Worm (Caenorhabditis elegans) whole organism, mixed stage, embryonic: ENCODE data around the gene Y61A9LA.4.
A peak's percentile ranks its signal among the peaks of the same experiment; 100 is the strongest.
"Not testable (repeated sequence)": the region's sequence is repeated elsewhere in the genome, so short reads cannot be mapped to it uniquely, and the experiment has no call there.

Experiments used
- M03D4.4 ChIP-seq: sonication (generic microtip); optimal IDR thresholded peaks from 2 replicates; lab custom pipeline; 2017; ENCODE audit warnings: mild to moderate bottlenecking, missing genetic modification characterization, missing compliant biosample characterization
- bed-3 ChIP-seq: fragments of 200-800 bp; sonication (Bioruptor generic); optimal IDR thresholded peaks from 3 replicates; lab custom pipeline; 2018; ENCODE audit warnings: mild to moderate bottlenecking, missing genetic modification characterization, moderate library complexity, missing compliant biosample characterization
- blmp-1 ChIP-seq: fragments of 150-350 bp; optimal IDR thresholded peaks from 2 replicates; lab custom pipeline; 2014; ENCODE audit warnings: missing biosample characterization, missing genetic modification characterization
- ceh-39 ChIP-seq: fragments of 150-350 bp; optimal IDR thresholded peaks from 2 replicates; lab custom pipeline; 2014; ENCODE audit warnings: missing biosample characterization, missing genetic modification characterization
- cnd-1 ChIP-seq: fragments of 200-800 bp; sonication (Bioruptor generic); optimal IDR thresholded peaks from 2 replicates; lab custom pipeline; 2018; ENCODE audit warnings: mild to moderate bottlenecking, missing genetic modification characterization, missing compliant biosample characterization
- drap-1 ChIP-seq: fragments of 200-800 bp; sonication (Bioruptor generic); optimal IDR thresholded peaks from 3 replicates; lab custom pipeline; 2018; ENCODE audit warnings: mild to moderate bottlenecking, missing genetic modification characterization, missing compliant biosample characterization
- elt-1 ChIP-seq: sonication (generic microtip); optimal IDR thresholded peaks from 2 replicates; lab custom pipeline; 2017; ENCODE audit warnings: missing genetic modification characterization, mild to moderate bottlenecking, missing compliant biosample characterization, antibody characterized with exemption, moderate library complexity, borderline replicate concordance; ENCODE audit not compliant: insufficient read depth
- elt-3 ChIP-seq: fragments of 150-350 bp; optimal IDR thresholded peaks from 2 replicates; lab custom pipeline; 2014; ENCODE audit warnings: missing biosample characterization, missing genetic modification characterization
- flh-1 ChIP-seq: fragments of 200-800 bp; sonication (Bioruptor generic); optimal IDR thresholded peaks from 2 replicates; lab custom pipeline; 2018; ENCODE audit warnings: mild to moderate bottlenecking, missing genetic modification characterization, moderate library complexity, missing compliant biosample characterization
- ham-2 ChIP-seq: fragments of 200-800 bp; sonication (Bioruptor generic); optimal IDR thresholded peaks from 2 replicates; lab custom pipeline; 2018; ENCODE audit warnings: mild to moderate bottlenecking, missing genetic modification characterization, missing compliant biosample characterization
- hlh-1 ChIP-seq: fragments of 150-350 bp; optimal IDR thresholded peaks from 2 replicates; lab custom pipeline; 2014; ENCODE audit warnings: missing biosample characterization, missing genetic modification reagents, missing genetic modification characterization
- lin-13 ChIP-seq: fragments of 150-350 bp; optimal IDR thresholded peaks from 2 replicates; lab custom pipeline; 2014; ENCODE audit warnings: missing biosample characterization, missing genetic modification characterization
- lin-32 ChIP-seq: fragments of 200-800 bp; sonication (Bioruptor generic); optimal IDR thresholded peaks from 2 replicates; lab custom pipeline; 2018; ENCODE audit warnings: mild to moderate bottlenecking, missing genetic modification characterization, missing compliant biosample characterization
- lsy-2 ChIP-seq: fragments of 150-350 bp; optimal IDR thresholded peaks from 2 replicates; lab custom pipeline; 2014; ENCODE audit warnings: missing biosample characterization, missing genetic modification characterization
- mab-5 ChIP-seq: fragments of 150-350 bp; optimal IDR thresholded peaks from 2 replicates; lab custom pipeline; 2014; ENCODE audit warnings: missing biosample characterization, missing genetic modification characterization
- mep-1 ChIP-seq: fragments of 150-350 bp; optimal IDR thresholded peaks from 2 replicates; lab custom pipeline; 2017; ENCODE audit warnings: missing biosample characterization, missing genetic modification reagents, missing genetic modification characterization, inconsistent platforms
- nhr-12 ChIP-seq: fragments of 150-350 bp; optimal IDR thresholded peaks from 2 replicates; lab custom pipeline; 2014; ENCODE audit warnings: missing biosample characterization, missing genetic modification characterization
- nhr-2 ChIP-seq: fragments of 150-350 bp; optimal IDR thresholded peaks from 2 replicates; lab custom pipeline; 2014; ENCODE audit warnings: missing biosample characterization, missing genetic modification characterization
- nhr-237 ChIP-seq: fragments of 150-350 bp; optimal IDR thresholded peaks from 2 replicates; lab custom pipeline; 2014; ENCODE audit warnings: missing biosample characterization, missing genetic modification characterization
- nhr-28 ChIP-seq: fragments of 150-350 bp; optimal IDR thresholded peaks from 2 replicates; lab custom pipeline; 2014; ENCODE audit warnings: missing biosample characterization, missing genetic modification characterization
- nhr-76 ChIP-seq: sonication (generic microtip); optimal IDR thresholded peaks from 2 replicates; lab custom pipeline; 2017; ENCODE audit warnings: missing biosample characterization, missing genetic modification characterization
- pha-4 ChIP-seq: fragments of 150-350 bp; optimal IDR thresholded peaks from 2 replicates; lab custom pipeline; 2018; ENCODE audit warnings: missing biosample characterization, missing genetic modification reagents, missing genetic modification characterization
- sem-2 ChIP-seq: fragments of 200-800 bp; sonication (Bioruptor generic); optimal IDR thresholded peaks from 2 replicates; lab custom pipeline; 2018; ENCODE audit warnings: mild to moderate bottlenecking, missing genetic modification characterization, missing compliant biosample characterization
- snpc-4 ChIP-seq: fragments of 150-350 bp; optimal IDR thresholded peaks from 2 replicates; lab custom pipeline; 2014; ENCODE audit warnings: missing biosample characterization, missing genetic modification characterization
- sptf-1 ChIP-seq: sonication (generic microtip); optimal IDR thresholded peaks from 2 replicates; lab custom pipeline; 2017; ENCODE audit warnings: mild to moderate bottlenecking, missing genetic modification characterization, moderate library complexity, missing compliant biosample characterization
- unc-120 ChIP-seq: sonication (generic microtip); optimal IDR thresholded peaks from 2 replicates; lab custom pipeline; 2017; ENCODE audit warnings: missing genetic modification characterization, missing compliant biosample characterization; ENCODE audit not compliant: poor library complexity, severe bottlenecking
- unc-39 ChIP-seq: fragments of 150-350 bp; optimal IDR thresholded peaks from 2 replicates; lab custom pipeline; 2014; ENCODE audit warnings: missing biosample characterization, missing genetic modification characterization
- unc-62 ChIP-seq: fragments of 150-350 bp; optimal IDR thresholded peaks from 2 replicates; lab custom pipeline; 2014; ENCODE audit warnings: missing biosample characterization, missing genetic modification reagents, missing genetic modification characterization
- zip-8 ChIP-seq: fragments of 150-350 bp; optimal IDR thresholded peaks from 2 replicates; lab custom pipeline; 2014; ENCODE audit warnings: missing biosample characterization, missing genetic modification characterization
- ztf-11 ChIP-seq: fragments of 150-350 bp; optimal IDR thresholded peaks from 2 replicates; lab custom pipeline; 2014; ENCODE audit warnings: missing biosample characterization, missing genetic modification characterization

Gene Y61A9LA.4

DNA sequence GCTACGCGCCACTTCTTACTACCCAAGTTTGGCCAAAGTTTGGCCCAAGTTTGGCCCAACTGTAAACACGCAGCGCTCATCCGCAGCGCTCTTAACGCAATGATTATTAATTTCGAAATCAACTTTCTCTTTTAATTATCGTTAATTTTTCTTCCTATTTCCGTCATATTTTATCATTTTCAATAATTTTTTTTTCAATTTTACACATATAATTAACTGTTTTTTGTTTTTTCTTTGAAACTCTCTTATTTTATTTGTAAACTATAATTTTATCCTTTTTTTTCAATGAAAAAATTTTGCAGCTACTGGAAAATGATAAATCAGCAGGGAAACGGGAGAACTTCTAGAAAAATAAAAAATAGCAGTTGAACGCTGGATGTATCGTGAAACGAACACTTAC, at the start of gene Y61A9LA.4:
Gene Y61A9LA.4, plus strand, starts transcription at position 301 of the 400 bp plus-strand sequence.
- TF ChIP-seq zip-8 (tag; lab: Kevin White, UChicago); mab-5 (tag; lab: Kevin White, UChicago); drap-1 (GFP tag; lab: Kevin White, UChicago): not testable (repeated sequence)

ce11 chrV:4512733-4513132, 47.8 kb upstream of the Y61A9LA.4 start, which contains the start of gene T28F12.1:
Gene T28F12.1 (plus strand): TSS chrV:4513033.
- no peak for TF ChIP-seq snpc-4
- TF ChIP-seq hlh-1 (tag; lab: Kevin White, UChicago), result no peak
- TF ChIP-seq nhr-12, result no peak
- TF ChIP-seq elt-1 (tag; lab: Kevin White, UChicago), result no peak
- TF ChIP-seq flh-1 (GFP tag; lab: Kevin White, UChicago), result no peak
- no peak for TF ChIP-seq lin-32
- TF ChIP-seq unc-120 (tag; lab: Kevin White, UChicago), result no peak
- no peak for TF ChIP-seq ham-2 (GFP tag; lab: Kevin White, UChicago)
- TF ChIP-seq unc-62 (GFP tag; lab: Kevin White, UChicago), result no peak
- TF ChIP-seq, all 35 proteins: peak for 0

DNA sequence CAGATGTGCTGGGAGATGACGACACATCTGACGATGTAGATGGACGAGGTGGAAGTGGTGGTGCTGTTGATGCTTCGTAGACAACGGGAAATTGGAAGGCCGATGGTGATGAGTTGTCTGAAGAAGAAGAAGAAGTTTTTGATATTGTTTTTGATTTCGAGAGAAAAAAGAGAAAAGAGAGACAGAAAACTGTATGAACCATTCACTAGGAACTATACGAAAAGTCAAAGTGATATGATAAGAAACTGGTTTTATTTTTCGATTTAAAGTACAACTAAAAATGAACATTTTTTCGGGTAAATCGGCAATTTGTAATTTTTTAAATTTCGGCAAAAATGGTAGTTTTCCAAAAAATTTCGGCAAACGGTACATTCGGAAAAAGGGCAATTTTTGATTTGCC, 41.9 kb upstream of the Y61A9LA.4 start:
- TF ChIP-seq mep-1 (tag; lab: Kevin White, UChicago), result no peak
- no peak for TF ChIP-seq lin-13 (tag; lab: Kevin White, UChicago)
- TF ChIP-seq nhr-12, result no peak
- no peak for TF ChIP-seq ztf-11
- TF ChIP-seq sem-2, result no peak
- no peak for TF ChIP-seq zip-8 (tag; lab: Kevin White, UChicago)
- no peak for TF ChIP-seq flh-1 (GFP tag; lab: Kevin White, UChicago)
- TF ChIP-seq lsy-2 (tag; lab: Kevin White, UChicago), result no peak
- no peak for TF ChIP-seq elt-3 (tag; lab: Kevin White, UChicago)
- no peak for TF ChIP-seq blmp-1 (tag; lab: Kevin White, UChicago)
- TF ChIP-seq lin-32, result no peak
- TF ChIP-seq unc-120 (tag; lab: Kevin White, UChicago), result no peak
- no peak for TF ChIP-seq pha-4 (tag; lab: Kevin White, UChicago)
- TF ChIP-seq cnd-1 (tag; lab: Kevin White, UChicago), result no peak
- TF ChIP-seq unc-39 (tag; lab: Kevin White, UChicago), result no peak
- no peak for TF ChIP-seq sptf-1
- TF ChIP-seq nhr-28 (tag; lab: Kevin White, UChicago), result no peak
- TF ChIP-seq, all 35 proteins: peak for 0

DNA sequence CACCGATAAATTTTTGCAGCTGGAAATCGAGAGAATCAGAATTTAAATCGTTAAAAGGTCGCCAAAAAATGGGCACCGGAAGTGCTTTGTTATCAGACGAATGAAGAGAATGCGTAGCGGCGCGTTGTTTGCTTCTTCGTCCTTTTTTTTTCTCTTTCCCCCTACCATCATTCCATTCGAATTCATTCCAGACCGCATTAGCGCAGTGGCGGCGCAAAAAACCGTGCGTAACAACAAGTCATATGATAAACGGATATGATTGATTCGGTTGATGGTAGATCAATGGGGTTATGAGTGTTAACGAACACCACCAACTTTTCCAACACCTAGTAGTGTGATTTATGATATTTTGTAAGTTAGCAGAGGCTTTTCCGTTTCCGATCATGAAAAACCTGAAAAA, 37.2 kb upstream of the Y61A9LA.4 start:
- TF ChIP-seq lin-13 (tag; lab: Kevin White, UChicago) (no peak), mep-1 (tag; lab: Kevin White, UChicago) (no peak), nhr-237 (tag; lab: Kevin White, UChicago) (no peak), hlh-1 (tag; lab: Kevin White, UChicago) (no peak), zip-8 (tag; lab: Kevin White, UChicago) (no peak), drap-1 (GFP tag; lab: Kevin White, UChicago) (no peak), elt-1 (tag; lab: Kevin White, UChicago) (no peak)

- TF ChIP-seq cnd-1 (tag; lab: Kevin White, UChicago) (peak; percentile 15), nhr-28 (tag; lab: Kevin White, UChicago) (no peak), hlh-1 (tag; lab: Kevin White, UChicago) (peak; percentile 93), lin-13 (tag; lab: Kevin White, UChicago) (no peak), nhr-12 (no peak), lsy-2 (tag; lab: Kevin White, UChicago) (no peak), nhr-76 (tag; lab: Kevin White, UChicago) (no peak), bed-3 (no peak), sem-2 (no peak), pha-4 (tag; lab: Kevin White, UChicago) (no peak), unc-120 (tag; lab: Kevin White, UChicago) (peak; percentile 23), ceh-39 (no peak), unc-39 (tag; lab: Kevin White, UChicago) (no peak), nhr-2 (tag; lab: Kevin White, UChicago) (no peak)
These were observed 36.7 kb upstream of the Y61A9LA.4 start for ce11 chrV:4523844-4524243.

ce11 chrV:4524327-4524726, 36.2 kb upstream of the Y61A9LA.4 start:
- TF ChIP-seq M03D4.4 (tag; lab: Kevin White, UChicago), result no peak
- TF ChIP-seq nhr-2 (tag; lab: Kevin White, UChicago), result no peak
- TF ChIP-seq ceh-39, result no peak
- no peak for TF ChIP-seq nhr-12
- no peak for TF ChIP-seq cnd-1 (tag; lab: Kevin White, UChicago)
- no peak for TF ChIP-seq blmp-1 (tag; lab: Kevin White, UChicago)
- TF ChIP-seq nhr-76 (tag; lab: Kevin White, UChicago), result no peak
- no peak for TF ChIP-seq sptf-1
- TF ChIP-seq elt-1 (tag; lab: Kevin White, UChicago), result no peak
- no peak for TF ChIP-seq hlh-1 (tag; lab: Kevin White, UChicago)
- no peak for TF ChIP-seq pha-4 (tag; lab: Kevin White, UChicago)
- TF ChIP-seq snpc-4, result no peak
- TF ChIP-seq flh-1 (GFP tag; lab: Kevin White, UChicago), result no peak
